Worm (Caenorhabditis elegans) whole organism, dauer: Measurements from ENCODE around the gene B0334.5.

Source experiments
- unc-62 ChIP-seq: sonication (generic microtip); optimal IDR thresholded peaks from 2 replicates; lab custom pipeline; 2017; ENCODE audit warnings: missing biosample characterization, missing genetic modification reagents, missing genetic modification characterization

The B0334.5 gene

ce11 chrII:11497365-11497764 lies at the start of gene B0334.5:
Gene B0334.5, plus strand, starts transcription at chrII:11497665.
- TF ChIP-seq unc-62 (GFP tag; lab: Kevin White, UChicago) = no peak

DNA sequence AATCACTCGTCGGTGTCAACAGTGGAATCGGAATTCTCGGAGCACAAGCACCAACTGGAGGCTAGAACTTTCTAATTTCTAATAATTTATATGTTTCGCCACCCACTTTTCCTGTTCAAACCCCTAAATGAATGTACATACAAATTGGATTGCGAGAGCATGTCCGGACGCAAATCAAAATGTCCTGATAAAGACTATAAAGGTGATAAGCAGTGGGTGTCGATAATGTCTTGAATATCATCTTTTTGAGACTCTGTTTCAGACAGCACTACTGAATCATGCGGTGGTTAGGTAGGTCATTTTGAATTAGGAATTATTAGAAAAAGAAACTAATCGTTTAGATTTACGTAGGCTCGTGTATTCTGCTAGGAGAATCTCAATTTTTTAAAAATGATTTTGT lies 48.7 kb upstream of the B0334.5 start, which contains the start of gene W02B12.1:
Gene W02B12.1 (plus strand): TSS at position 269 of the 400 bp plus-strand sequence.
- no peak for TF ChIP-seq unc-62 (GFP tag; lab: Kevin White, UChicago)

- TF ChIP-seq unc-62 (GFP tag; lab: Kevin White, UChicago) = no peak
These were observed 46.6 kb upstream of the B0334.5 start for ce11 chrII:11450882-11451281.

DNA sequence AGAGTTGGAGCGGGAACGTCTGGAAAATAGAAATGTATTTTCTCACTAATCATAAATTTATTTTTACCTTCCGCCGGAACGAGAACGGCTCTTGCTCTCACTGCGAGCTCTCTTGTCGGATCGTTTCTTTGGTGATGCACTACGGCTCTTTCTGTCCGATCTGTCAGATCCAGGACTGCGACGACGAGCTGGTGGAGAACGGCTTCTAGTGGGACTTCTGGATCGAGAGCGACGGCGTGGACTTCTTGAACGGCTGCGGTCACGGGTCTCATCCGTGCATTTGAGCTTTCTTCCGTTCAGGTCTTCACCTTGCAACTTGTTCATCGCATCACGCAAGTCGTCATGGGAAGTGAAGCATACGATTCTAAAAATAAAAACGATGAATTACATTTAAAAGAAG lies 45.7 kb upstream of the B0334.5 start:
- TF ChIP-seq unc-62 (GFP tag; lab: Kevin White, UChicago) = no peak

DNA sequence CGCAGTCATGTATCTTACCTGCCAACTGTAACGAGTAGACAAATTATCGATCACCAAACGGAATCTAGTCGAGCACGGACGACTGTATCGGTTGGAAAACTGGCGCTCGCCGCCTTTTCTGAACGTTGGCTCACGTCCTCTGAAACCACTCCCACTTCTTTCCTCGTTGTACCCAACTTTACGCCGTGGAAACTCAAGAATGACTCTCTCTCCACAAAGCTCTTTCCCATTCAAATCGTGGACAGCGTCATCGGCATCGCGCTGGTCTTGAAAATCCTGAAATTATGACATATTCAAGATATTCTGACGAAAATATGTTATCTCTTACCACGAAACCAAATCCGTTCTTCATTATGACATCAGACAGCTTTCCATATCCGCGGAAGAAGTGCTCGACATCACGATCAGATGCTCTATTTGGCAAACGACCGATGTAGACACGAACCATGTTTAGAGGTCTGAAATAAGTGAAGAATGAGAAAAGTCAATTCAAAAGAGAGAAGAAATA lies 44.9 kb upstream of the B0334.5 start, which contains the start of gene rsp-2:
Gene rsp-2 (minus strand): TSS at position 458 of the 508 bp plus-strand sequence.
- no peak for TF ChIP-seq unc-62 (GFP tag; lab: Kevin White, UChicago)

DNA sequence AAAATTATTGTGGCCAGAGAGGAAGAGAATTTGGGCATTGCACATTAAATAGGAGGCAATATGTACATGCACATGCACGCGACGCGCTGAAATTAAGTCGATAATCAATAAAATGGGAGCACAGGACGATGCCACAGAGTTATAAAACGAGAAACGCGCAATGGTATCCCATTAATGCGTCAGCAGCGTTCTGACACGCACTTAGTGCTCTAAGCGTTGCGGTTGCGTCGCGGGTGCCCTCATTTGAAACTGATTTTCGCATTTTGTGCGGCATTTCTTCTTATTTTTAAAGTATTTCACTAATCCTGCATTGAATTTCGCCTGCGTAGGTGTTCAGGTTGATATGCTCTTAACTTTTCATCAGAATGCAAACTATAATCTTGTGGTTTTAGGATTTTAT lies 44.4 kb upstream of the B0334.5 start, which contains the start of gene rsp-1:
Gene rsp-1 (plus strand): TSS at position 338 of the 400 bp plus-strand sequence.
- no peak for TF ChIP-seq unc-62 (GFP tag; lab: Kevin White, UChicago)

DNA sequence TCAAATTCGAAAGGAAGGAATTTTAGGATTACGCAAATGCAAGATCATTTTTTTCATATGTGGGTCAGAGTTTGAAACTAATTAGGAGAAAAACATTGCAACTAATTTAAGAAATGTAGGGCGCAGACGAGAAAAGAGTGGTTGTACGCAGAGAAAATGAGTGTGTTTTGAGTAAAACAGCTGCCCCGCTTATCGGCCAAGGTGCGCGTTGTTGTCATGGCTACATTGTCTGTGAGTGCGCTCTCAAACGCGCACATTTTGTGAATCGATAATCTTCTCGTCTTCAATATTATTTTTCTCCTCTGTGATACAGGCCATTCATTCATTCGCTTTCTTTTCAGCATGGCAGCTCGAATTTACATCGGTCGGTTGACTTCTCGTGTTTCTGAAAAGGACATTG lies 43.8 kb upstream of the B0334.5 start:
- no peak for TF ChIP-seq unc-62 (GFP tag; lab: Kevin White, UChicago)

ce11 chrII:11455140-11455539 lies 42.3 kb upstream of the B0334.5 start:
- no peak for TF ChIP-seq unc-62 (GFP tag; lab: Kevin White, UChicago)

DNA sequence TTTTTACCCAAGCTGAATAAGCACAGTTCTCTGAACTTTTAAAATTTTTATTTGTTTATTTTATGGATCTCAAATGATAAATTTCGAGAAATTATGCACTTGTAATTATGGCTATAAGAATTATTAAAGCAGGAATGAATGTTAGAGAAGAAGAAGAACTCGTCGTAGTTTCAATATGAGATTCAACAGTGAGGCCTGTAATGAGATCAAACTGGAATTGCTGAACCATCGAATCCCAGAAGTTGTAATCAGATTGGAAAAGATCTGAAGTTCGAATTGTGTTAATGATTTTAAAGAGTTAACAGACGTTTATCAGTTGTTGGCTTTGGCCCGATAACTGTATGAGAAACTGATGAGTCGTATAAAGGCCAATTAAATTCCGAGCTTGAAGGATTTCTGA lies 41.8 kb upstream of the B0334.5 start:
- no peak for TF ChIP-seq unc-62 (GFP tag; lab: Kevin White, UChicago)

- TF ChIP-seq unc-62 (GFP tag; lab: Kevin White, UChicago) = no peak
These were observed 37.6 kb upstream of the B0334.5 start for ce11 chrII:11459883-11460282.

- no peak for TF ChIP-seq unc-62 (GFP tag; lab: Kevin White, UChicago)
These were observed 33.6 kb upstream of the B0334.5 start for ce11 chrII:11463899-11464298.

ce11 chrII:11464427-11464944 lies 33.0 kb upstream of the B0334.5 start, which contains the start of the genes aars-1 and rga-1:
Gene aars-1, minus strand, starts transcription at chrII:11464497.
Gene rga-1, plus strand, starts transcription at chrII:11464894.
- TF ChIP-seq unc-62 (GFP tag; lab: Kevin White, UChicago) = no peak

ce11 chrII:11467541-11467940 lies 29.9 kb upstream of the B0334.5 start, which contains the start of gene klp-17:
Gene klp-17, minus strand, starts transcription at chrII:11467641.
- TF ChIP-seq unc-62 (GFP tag; lab: Kevin White, UChicago) = no peak

- TF ChIP-seq unc-62 (GFP tag; lab: Kevin White, UChicago) = no peak
These were observed 27.8 kb upstream of the B0334.5 start, which contains the start of gene cisd-1 for ce11 chrII:11469574-11470108. Gene cisd-1, minus strand, starts transcription at chrII:11469624.

DNA sequence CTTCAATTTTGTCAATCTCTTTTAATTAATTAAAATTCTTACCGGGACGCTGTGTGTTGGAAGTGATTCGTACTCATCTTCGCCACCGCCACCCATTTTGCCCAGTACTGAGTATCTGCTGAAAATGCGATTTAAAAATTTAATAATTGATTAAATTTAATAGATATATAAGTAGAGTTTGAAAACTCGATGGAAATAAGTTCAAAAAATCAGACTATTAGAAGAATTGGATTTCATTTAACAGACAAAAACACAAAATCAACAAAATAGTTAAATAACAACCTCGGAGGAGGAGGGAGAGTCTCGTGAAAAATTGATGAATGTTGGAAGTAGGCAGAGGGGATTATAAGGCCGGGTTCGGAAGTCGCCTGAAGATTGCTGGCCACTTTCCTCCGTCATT lies 25.5 kb upstream of the B0334.5 start, which contains the start of gene mfn-1:
Gene mfn-1 (minus strand): TSS at position 101 of the 400 bp plus-strand sequence.
- no peak for TF ChIP-seq unc-62 (GFP tag; lab: Kevin White, UChicago)

DNA sequence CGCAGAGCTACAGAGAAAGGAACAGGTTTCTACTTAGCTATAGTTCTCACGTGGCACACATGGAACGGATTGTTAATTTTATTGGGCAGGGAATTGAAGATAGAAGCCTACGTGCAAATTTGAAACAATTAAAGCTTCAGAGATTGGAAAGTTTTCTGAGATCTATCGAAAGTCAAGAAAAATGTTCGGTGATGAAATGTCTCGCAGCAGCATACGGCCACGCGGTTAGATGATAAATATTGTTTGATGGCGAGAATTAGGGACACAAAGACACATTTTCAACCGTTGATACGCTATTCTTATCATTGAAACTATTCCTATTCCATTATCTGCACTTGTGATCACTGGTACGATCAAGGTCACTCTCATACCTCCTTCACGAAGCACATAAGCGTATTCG lies 24.9 kb upstream of the B0334.5 start:
- no peak for TF ChIP-seq unc-62 (GFP tag; lab: Kevin White, UChicago)
